Fruit fly (Drosophila melanogaster) whole organism, embryonic: Measurements from ENCODE around the gene Gale.

Experiments
- Abd-B ChIP-seq: fragments of 200-800 bp; sonication (Bioruptor generic); optimal IDR thresholded peaks from 2 replicates; lab custom pipeline; 2018; ENCODE audit warnings: missing biosample characterization, mild to moderate bottlenecking, missing genetic modification characterization, moderate library complexity
- Ada2b ChIP-seq: fragments of 200-800 bp; sonication (Bioruptor generic); IDR thresholded peaks from 2 replicates; pipeline ENCODE4 v1.3.6; 2022; ENCODE audit warnings: missing biosample characterization, missing genetic modification characterization
- Aef1 ChIP-seq: fragments of 200-800 bp; sonication (Bioruptor generic); IDR thresholded peaks from 3 replicates; pipeline ENCODE4 v1.3.6; 2022; ENCODE audit warnings: missing biosample characterization, missing genetic modification characterization
- Awh ChIP-seq: fragments of 200-800 bp; sonication (Bioruptor generic); IDR thresholded peaks from 2 replicates; pipeline ENCODE4, ENCODE4 v1.3.6; 2022; ENCODE audit warnings: missing biosample characterization, missing genetic modification characterization
- CG10267 ChIP-seq: fragments of 200-800 bp; sonication (Bioruptor generic); optimal IDR thresholded peaks from 2 replicates; lab custom pipeline; 2018; ENCODE audit warnings: missing biosample characterization, mild to moderate bottlenecking, missing genetic modification characterization, moderate library complexity
- CG10543 ChIP-seq: fragments of 200-800 bp; sonication (Bioruptor generic); optimal IDR thresholded peaks from 3 replicates; lab custom pipeline; 2017; ENCODE audit warnings: missing biosample characterization, mild to moderate bottlenecking, missing genetic modification characterization, moderate library complexity
- CG10654 ChIP-seq: fragments of 200-800 bp; sonication (Bioruptor generic); optimal IDR thresholded peaks from 2 replicates; lab custom pipeline; 2016; ENCODE audit warnings: missing biosample characterization, missing genetic modification characterization
- CG10979 ChIP-seq: fragments of 200-800 bp; sonication (Bioruptor generic); optimal IDR thresholded peaks from 2 replicates; lab custom pipeline; 2018; ENCODE audit warnings: missing biosample characterization, mild to moderate bottlenecking, missing genetic modification characterization, moderate library complexity
- CG11723 ChIP-seq: fragments of 200-800 bp; sonication (Bioruptor generic); optimal IDR thresholded peaks from 2 replicates; lab custom pipeline; 2017; ENCODE audit warnings: missing biosample characterization, mild to moderate bottlenecking, missing genetic modification characterization
- CG12299 ChIP-seq: fragments of 200-800 bp; sonication (Bioruptor generic); optimal IDR thresholded peaks from 2 replicates; lab custom pipeline; 2018; ENCODE audit warnings: missing biosample characterization, mild to moderate bottlenecking, missing genetic modification characterization
- CG15479 ChIP-seq: fragments of 200-800 bp; sonication (Bioruptor generic); optimal IDR thresholded peaks from 3 replicates; lab custom pipeline; 2019; ENCODE audit warnings: missing biosample characterization, mild to moderate bottlenecking, missing genetic modification characterization, moderate library complexity
- CG18599 ChIP-seq: fragments of 200-800 bp; sonication (Bioruptor generic); optimal IDR thresholded peaks from 3 replicates; lab custom pipeline; 2017; ENCODE audit warnings: missing biosample characterization, missing genetic modification characterization, mild to moderate bottlenecking, moderate library complexity, missing genetic modification reagents
- CG33557 ChIP-seq: fragments of 200-800 bp; sonication (Bioruptor generic); optimal IDR thresholded peaks from 2 replicates; lab custom pipeline; 2019; ENCODE audit warnings: missing biosample characterization, mild to moderate bottlenecking, missing genetic modification characterization, moderate library complexity
- CG3838 ChIP-seq: fragments of 200-800 bp; sonication (Bioruptor generic); optimal IDR thresholded peaks from 3 replicates; lab custom pipeline; 2016; ENCODE audit warnings: missing biosample characterization, missing genetic modification characterization
- CG4360 ChIP-seq: fragments of 200-800 bp; sonication (Bioruptor generic); IDR thresholded peaks from 2 replicates; pipeline ENCODE4 v1.3.6; 2022; ENCODE audit warnings: missing biosample characterization, missing genetic modification characterization
- CG4707 ChIP-seq: fragments of 200-800 bp; sonication (Bioruptor generic); optimal IDR thresholded peaks from 2 replicates; lab custom pipeline; 2018; ENCODE audit warnings: missing biosample characterization, mild to moderate bottlenecking, missing genetic modification characterization, moderate library complexity
- CG5245 ChIP-seq: fragments of 200-800 bp; sonication (Bioruptor generic); optimal IDR thresholded peaks from 3 replicates; lab custom pipeline; 2016; ENCODE audit warnings: missing biosample characterization, missing genetic modification characterization
- CG7745 ChIP-seq: fragments of 200-800 bp; sonication (Bioruptor generic); optimal IDR thresholded peaks from 2 replicates; lab custom pipeline; 2018; ENCODE audit warnings: missing biosample characterization, mild to moderate bottlenecking, missing genetic modification characterization, moderate library complexity
- CG9609 ChIP-seq: fragments of 200-800 bp; sonication (Bioruptor generic); optimal IDR thresholded peaks from 3 replicates; lab custom pipeline; 2016; ENCODE audit warnings: missing biosample characterization, missing genetic modification characterization
- CG9817 ChIP-seq: fragments of 200-800 bp; sonication (Bioruptor generic); optimal IDR thresholded peaks from 2 replicates; lab custom pipeline; 2018; ENCODE audit warnings: missing biosample characterization, mild to moderate bottlenecking, missing genetic modification characterization, moderate library complexity
- D ChIP-seq, 2 experiments: fragments of 200-800 bp in 1 of 2; fragments of >200 bp in 1 of 2; sonication (Bioruptor generic) in 1 of 2; optimal IDR thresholded peaks; 2 replicates in 1 of 2; 3 replicates in 1 of 2; lab custom pipeline; 2017; ENCODE audit warnings: mild to moderate bottlenecking in 1 of 2, missing biosample characterization in 1 of 2, missing genetic modification characterization in 1 of 2, missing genetic modification reagents in 1 of 2
- Dip2 ChIP-seq: fragments of 200-800 bp; sonication (Bioruptor generic); IDR thresholded peaks from 2 replicates; pipeline ENCODE4 v1.3.6; 2022; ENCODE audit warnings: missing biosample characterization, missing genetic modification characterization
- Drgx ChIP-seq: fragments of 200-800 bp; sonication (Bioruptor generic); IDR thresholded peaks from 2 replicates; pipeline ENCODE4 v1.3.6; 2022; ENCODE audit warnings: missing biosample characterization, missing genetic modification characterization
- HLH54F ChIP-seq: fragments of 200-800 bp; sonication (Bioruptor generic); optimal IDR thresholded peaks from 3 replicates; lab custom pipeline; 2016; ENCODE audit warnings: missing biosample characterization, missing genetic modification characterization
- Hr78 ChIP-seq, 2 experiments: fragments of 200-800 bp in 1 of 2; fragments of >200 bp in 1 of 2; sonication (Bioruptor generic) in 1 of 2; optimal IDR thresholded peaks; 2 replicates each; lab custom pipeline; 2017 to 2019; ENCODE audit warnings: missing biosample characterization in 2 of 2, missing genetic modification characterization in 2 of 2, mild to moderate bottlenecking in 1 of 2, moderate library complexity in 1 of 2
- NC2β ChIP-seq: fragments of 200-800 bp; sonication (Bioruptor generic); optimal IDR thresholded peaks from 2 replicates; lab custom pipeline; 2016; ENCODE audit warnings: missing biosample characterization, missing genetic modification characterization
- Nf-YB ChIP-seq: fragments of 200-800 bp; sonication (Bioruptor generic); optimal IDR thresholded peaks from 3 replicates; lab custom pipeline; 2019; ENCODE audit warnings: missing biosample characterization, mild to moderate bottlenecking, missing genetic modification characterization, moderate library complexity
- Nf-YC ChIP-seq: fragments of 200-800 bp; optimal IDR thresholded peaks from 3 replicates; lab custom pipeline; 2019; ENCODE audit warnings: missing biosample characterization, mild to moderate bottlenecking, missing genetic modification characterization, moderate library complexity
- Opbp ChIP-seq: fragments of 200-800 bp; sonication (Bioruptor generic); IDR thresholded peaks from 3 replicates; pipeline ENCODE4 v1.3.6; 2022; ENCODE audit warnings: missing biosample characterization, missing genetic modification characterization; ENCODE audit not compliant: partially characterized antibody
- Scr ChIP-seq: fragments of 200-800 bp; sonication (Bioruptor generic); IDR thresholded peaks from 2 replicates; pipeline ENCODE4 v1.3.6; 2022; ENCODE audit warnings: missing biosample characterization, missing genetic modification characterization; ENCODE audit not compliant: partially characterized antibody
- Side ChIP-seq: fragments of 200-800 bp; sonication (Bioruptor generic); optimal IDR thresholded peaks from 2 replicates; lab custom pipeline; 2016; ENCODE audit warnings: missing biosample characterization, missing genetic modification characterization
- Sry-β ChIP-seq: fragments of 200-800 bp; sonication (Bioruptor generic); optimal IDR thresholded peaks from 2 replicates; lab custom pipeline; 2018; ENCODE audit warnings: missing biosample characterization, mild to moderate bottlenecking, missing genetic modification characterization, moderate library complexity
- al ChIP-seq: fragments of 200-800 bp; sonication (Bioruptor generic); IDR thresholded peaks from 2 replicates; pipeline ENCODE4 v1.3.6; 2022; ENCODE audit warnings: missing biosample characterization, missing genetic modification characterization
- aop ChIP-seq: fragments of 200-800 bp; sonication (Bioruptor generic); IDR thresholded peaks from 2 replicates; pipeline ENCODE4 v1.3.6; 2022; ENCODE audit warnings: missing biosample characterization, missing genetic modification characterization
- caup ChIP-seq: fragments of 200-800 bp; sonication (Bioruptor generic); optimal IDR thresholded peaks from 3 replicates; lab custom pipeline; 2017; ENCODE audit warnings: missing biosample characterization, mild to moderate bottlenecking, missing genetic modification characterization, moderate library complexity; ENCODE audit not compliant: severe bottlenecking
- chif ChIP-seq, 2 experiments: fragments of 200-800 bp; sonication (Bioruptor generic); optimal IDR thresholded peaks; 3 replicates each; lab custom pipeline; 2016; ENCODE audit warnings: missing biosample characterization in 2 of 2, missing genetic modification characterization in 2 of 2
- eyg ChIP-seq: fragments of 200-800 bp; sonication (Bioruptor generic); optimal IDR thresholded peaks from 3 replicates; lab custom pipeline; 2016; ENCODE audit warnings: missing biosample characterization, missing genetic modification characterization
- gce ChIP-seq: fragments of 200-800 bp; sonication (Bioruptor generic); IDR thresholded peaks from 3 replicates; pipeline ENCODE4 v1.3.6; 2022; ENCODE audit warnings: missing biosample characterization, missing genetic modification characterization
- odd ChIP-seq: fragments of 200-800 bp; sonication (Bioruptor generic); optimal IDR thresholded peaks from 2 replicates; lab custom pipeline; 2017; ENCODE audit warnings: missing biosample characterization, mild to moderate bottlenecking, missing genetic modification characterization
- phol ChIP-seq: fragments of 200-800 bp; sonication (Bioruptor generic); optimal IDR thresholded peaks from 3 replicates; lab custom pipeline; 2018; ENCODE audit warnings: missing biosample characterization, mild to moderate bottlenecking, missing genetic modification characterization, moderate library complexity
- pzg ChIP-seq: fragments of 200-800 bp; sonication (Bioruptor generic); optimal IDR thresholded peaks from 3 replicates; lab custom pipeline; 2018; ENCODE audit warnings: missing biosample characterization, mild to moderate bottlenecking, missing genetic modification characterization, moderate library complexity
- ranshi ChIP-seq: fragments of 200-800 bp; sonication (Bioruptor generic); IDR thresholded peaks from 2 replicates; pipeline ENCODE4 v1.3.6; 2022; ENCODE audit warnings: missing biosample characterization, missing genetic modification characterization
- repo ChIP-seq: fragments of 200-800 bp; sonication (Bioruptor generic); optimal IDR thresholded peaks from 2 replicates; lab custom pipeline; 2016; ENCODE audit warnings: missing biosample characterization, missing genetic modification characterization
- sens-2 ChIP-seq: fragments of 200-800 bp; sonication (Bioruptor generic); IDR thresholded peaks from 2 replicates; pipeline ENCODE4 v1.3.6; 2022; ENCODE audit warnings: missing biosample characterization, missing genetic modification characterization
- shn ChIP-seq: fragments of 200-800 bp; sonication (Bioruptor generic); optimal IDR thresholded peaks from 3 replicates; lab custom pipeline; 2016; ENCODE audit warnings: missing biosample characterization, missing genetic modification characterization
- sima ChIP-seq: fragments of 200-800 bp; sonication (Bioruptor generic); optimal IDR thresholded peaks from 2 replicates; lab custom pipeline; 2016; ENCODE audit warnings: missing biosample characterization, missing genetic modification characterization
- sqz ChIP-seq: fragments of 200-800 bp; sonication (Bioruptor generic); optimal IDR thresholded peaks from 3 replicates; lab custom pipeline; 2018; ENCODE audit warnings: missing biosample characterization, mild to moderate bottlenecking, missing genetic modification characterization
- stc ChIP-seq: fragments of 200-800 bp; sonication (Bioruptor generic); IDR thresholded peaks from 2 replicates; pipeline ENCODE4 v1.3.6; 2022; ENCODE audit warnings: missing biosample characterization, missing genetic modification characterization
- tll ChIP-seq, 2 experiments: fragments of 200-800 bp in 1 of 2; fragments of >200 bp in 1 of 2; sonication (Bioruptor generic) in 1 of 2; optimal IDR thresholded peaks; 2 replicates each; lab custom pipeline; 2017 to 2019; ENCODE audit warnings: missing biosample characterization in 2 of 2, missing genetic modification characterization in 2 of 2, mild to moderate bottlenecking in 1 of 2, moderate library complexity in 1 of 2
- yki ChIP-seq: fragments of >200 bp; optimal IDR thresholded peaks from 3 replicates; lab custom pipeline; 2018
- zen2 ChIP-seq: fragments of 200-800 bp; sonication (Bioruptor generic); IDR thresholded peaks from 3 replicates; pipeline ENCODE4 v1.3.6; 2022; ENCODE audit warnings: missing biosample characterization, missing genetic modification characterization; ENCODE audit not compliant: partially characterized antibody

Gene Gale

dm6 chr3L:604701-605100, 43.7 kb upstream of the Gale start (continued):
- TF ChIP-seq sima (GFP tag; lab: Kevin White, UChicago), result no peak
- TF ChIP-seq CG4707 (GFP tag; lab: Kevin White, UChicago), result no peak
- TF ChIP-seq Nf-YB, result no peak
- no peak for TF ChIP-seq CG15479 (GFP tag; lab: Kevin White, UChicago)
- TF ChIP-seq CG10267, result peak; percentile 18
- no peak for TF ChIP-seq CG4360 (GFP tag; lab: Robert Waterston, UW)
- TF ChIP-seq Awh (GFP tag; lab: Robert Waterston, UW), result no peak
- TF ChIP-seq CG5245 (GFP tag; lab: Kevin White, UChicago), result no peak
- TF ChIP-seq odd (GFP tag; lab: Kevin White, UChicago), result no peak
- no peak for TF ChIP-seq gce (GFP tag; lab: Robert Waterston, UW)
- no peak for TF ChIP-seq Nf-YC (tag; lab: Kevin White, UChicago)
- no peak for TF ChIP-seq al
- no peak for TF ChIP-seq CG10543
- TF ChIP-seq CG7745, result no peak
- no peak for TF ChIP-seq chif (GFP tag; optimal IDR thresholded peaks at IDR 0.05; lab: Kevin White, UChicago)
- peak; percentile 10 for TF ChIP-seq phol
- TF ChIP-seq sqz (GFP tag; lab: Kevin White, UChicago), result no peak
- no peak for TF ChIP-seq tll (GFP tag; optimal IDR thresholded peaks at IDR 0.05; lab: Kevin White, UChicago)
- TF ChIP-seq CG9817 (tag; lab: Kevin White, UChicago), result no peak
- TF ChIP-seq Opbp (GFP tag; lab: Robert Waterston, UW), result no peak
- TF ChIP-seq Dip2 (GFP tag; lab: Robert Waterston, UW), result no peak
- no peak for TF ChIP-seq Hr78 (GFP tag; optimal IDR thresholded peaks at IDR 0.05; lab: Kevin White, UChicago)
- TF ChIP-seq ranshi (GFP tag; lab: Robert Waterston, UW), result no peak
- no peak for TF ChIP-seq Aef1
- TF ChIP-seq CG10979 (tag; lab: Kevin White, UChicago), result no peak
- no peak for TF ChIP-seq CG9609 (GFP tag; lab: Kevin White, UChicago)
- no peak for TF ChIP-seq caup (GFP tag; lab: Kevin White, UChicago)
- no peak for TF ChIP-seq stc
- no peak for TF ChIP-seq D (optimal IDR thresholded peaks at IDR 0.05; lab: Kevin White, UChicago)
- TF ChIP-seq D (GFP tag; optimal IDR thresholded peaks at IDR 0.05; lab: Kevin White, UChicago), result no peak
- TF ChIP-seq CG12299 (tag; lab: Kevin White, UChicago), result no peak
- no peak for TF ChIP-seq Sry-β
- TF ChIP-seq NC2β (GFP tag; lab: Kevin White, UChicago), result no peak
- TF ChIP-seq zen2 (GFP tag; lab: Robert Waterston, UW), result no peak
- no peak for TF ChIP-seq yki (lab: Kevin White, UChicago)
- no peak for TF ChIP-seq repo (GFP tag; lab: Kevin White, UChicago)
- TF ChIP-seq CG11723, result no peak
- no peak for TF ChIP-seq sens-2 (GFP tag; lab: Robert Waterston, UW)
- TF ChIP-seq Scr (GFP tag; lab: Robert Waterston, UW), result peak; percentile 58
- peak; percentile 73 for TF ChIP-seq pzg (GFP tag; lab: Kevin White, UChicago)
- TF ChIP-seq Abd-B, result no peak
- no peak for TF ChIP-seq CG18599
- TF ChIP-seq Side (GFP tag; lab: Kevin White, UChicago), result no peak
- no peak for TF ChIP-seq shn (GFP tag; lab: Kevin White, UChicago)
- TF ChIP-seq CG33557 (GFP tag; lab: Kevin White, UChicago), result no peak
- TF ChIP-seq aop (GFP tag; lab: Robert Waterston, UW), result no peak
- TF ChIP-seq CG3838 (GFP tag; lab: Kevin White, UChicago), result no peak
- no peak for TF ChIP-seq Ada2b (GFP tag; lab: Robert Waterston, UW)
- no peak for TF ChIP-seq Drgx (GFP tag; lab: Robert Waterston, UW)
- no peak for TF ChIP-seq HLH54F
- TF ChIP-seq CG10654 (GFP tag; lab: Kevin White, UChicago), result no peak
- no peak for TF ChIP-seq eyg (GFP tag; lab: Kevin White, UChicago)
